Fruit fly (Drosophila melanogaster) whole organism, embryonic: Measurements from ENCODE around the gene CG4115.

ENCODE experiments used
- Atf-2 ChIP-seq: fragments of 200-800 bp; sonication (Bioruptor generic); optimal IDR thresholded peaks from 2 replicates; lab custom pipeline; 2016; ENCODE audit warnings: missing biosample characterization, missing genetic modification characterization
- Awh ChIP-seq: fragments of 200-800 bp; sonication (Bioruptor generic); IDR thresholded peaks from 2 replicates; pipeline ENCODE4, ENCODE4 v1.3.6; 2022; ENCODE audit warnings: missing biosample characterization, missing genetic modification characterization
- CG10321 ChIP-seq: fragments of 200-800 bp; sonication (Bioruptor generic); IDR thresholded peaks from 2 replicates; pipeline ENCODE4 v1.3.6; 2022; ENCODE audit warnings: missing biosample characterization, missing genetic modification characterization
- CG13775 ChIP-seq: fragments of 200-800 bp; sonication (Bioruptor generic); optimal IDR thresholded peaks from 3 replicates; lab custom pipeline; 2017; ENCODE audit warnings: missing biosample characterization, mild to moderate bottlenecking, missing genetic modification characterization
- CG14441 ChIP-seq: fragments of 200-800 bp; sonication (Bioruptor generic); IDR thresholded peaks from 2 replicates; pipeline ENCODE4 v1.3.6; 2022; ENCODE audit warnings: missing biosample characterization, missing genetic modification characterization
- CG14667 ChIP-seq: fragments of 200-800 bp; sonication (Bioruptor generic); IDR thresholded peaks from 2 replicates; pipeline ENCODE4 v1.3.6; 2022; ENCODE audit warnings: missing biosample characterization, missing genetic modification characterization
- CG16815 ChIP-seq: fragments of 200-800 bp; sonication (Bioruptor generic); optimal IDR thresholded peaks from 3 replicates; lab custom pipeline; 2017; ENCODE audit warnings: missing biosample characterization, mild to moderate bottlenecking, missing genetic modification characterization
- CG17328 ChIP-seq: fragments of 200-800 bp; sonication (Bioruptor generic); IDR thresholded peaks from 2 replicates; pipeline ENCODE4 v1.3.6; 2022; ENCODE audit warnings: missing biosample characterization, missing genetic modification characterization
- CG17568 ChIP-seq: fragments of 200-800 bp; sonication (Bioruptor generic); optimal IDR thresholded peaks from 2 replicates; lab custom pipeline; 2018; ENCODE audit warnings: missing biosample characterization, mild to moderate bottlenecking, missing genetic modification characterization, moderate library complexity
- CG18011 ChIP-seq: fragments of 200-800 bp; sonication (Bioruptor generic); optimal IDR thresholded peaks from 2 replicates; lab custom pipeline; 2017; ENCODE audit warnings: missing biosample characterization, missing genetic modification characterization, mild to moderate bottlenecking, moderate library complexity, missing genotype
- CG18262 ChIP-seq: fragments of 200-800 bp; optimal IDR thresholded peaks from 3 replicates; lab custom pipeline; 2019; ENCODE audit warnings: missing biosample characterization, mild to moderate bottlenecking, missing genetic modification characterization, moderate library complexity
- CG18764 ChIP-seq: fragments of 200-800 bp; sonication (Bioruptor generic); optimal IDR thresholded peaks from 3 replicates; lab custom pipeline; 2016; ENCODE audit warnings: missing biosample characterization, missing genetic modification characterization
- CG2678 ChIP-seq: fragments of 200-800 bp; sonication (Bioruptor generic); optimal IDR thresholded peaks from 3 replicates; lab custom pipeline; 2019; ENCODE audit warnings: missing biosample characterization, mild to moderate bottlenecking, missing genetic modification characterization, moderate library complexity
- CG32767 ChIP-seq: fragments of 200-800 bp; sonication (Bioruptor generic); IDR thresholded peaks from 2 replicates; pipeline ENCODE4 v1.3.6; 2022; ENCODE audit warnings: missing biosample characterization, missing genetic modification characterization
- CG33557 ChIP-seq: fragments of 200-800 bp; sonication (Bioruptor generic); optimal IDR thresholded peaks from 2 replicates; lab custom pipeline; 2019; ENCODE audit warnings: missing biosample characterization, mild to moderate bottlenecking, missing genetic modification characterization, moderate library complexity
- CG34376 ChIP-seq: fragments of 200-800 bp; sonication (Bioruptor generic); optimal IDR thresholded peaks from 2 replicates; lab custom pipeline; 2018; ENCODE audit warnings: missing biosample characterization, mild to moderate bottlenecking, missing genetic modification characterization
- CG3838 ChIP-seq: fragments of 200-800 bp; sonication (Bioruptor generic); optimal IDR thresholded peaks from 3 replicates; lab custom pipeline; 2016; ENCODE audit warnings: missing biosample characterization, missing genetic modification characterization
- CG6272 ChIP-seq: fragments of 200-800 bp; sonication (Bioruptor generic); IDR thresholded peaks from 2 replicates; pipeline ENCODE4 v1.3.6; 2022; ENCODE audit warnings: missing biosample characterization, missing genetic modification characterization
- CG7839 ChIP-seq: fragments of 200-800 bp; sonication (Bioruptor generic); optimal IDR thresholded peaks from 3 replicates; lab custom pipeline; 2018; ENCODE audit warnings: missing biosample characterization, mild to moderate bottlenecking, missing genetic modification characterization, moderate library complexity
- CG9609 ChIP-seq: fragments of 200-800 bp; sonication (Bioruptor generic); optimal IDR thresholded peaks from 3 replicates; lab custom pipeline; 2016; ENCODE audit warnings: missing biosample characterization, missing genetic modification characterization
- Dip3 ChIP-seq: fragments of 200-800 bp; sonication (Bioruptor generic); optimal IDR thresholded peaks from 3 replicates; lab custom pipeline; 2016; ENCODE audit warnings: missing biosample characterization, missing genetic modification characterization
- Eip74EF ChIP-seq, 2 experiments: fragments of 200-800 bp in 1 of 2; fragments of >200 bp in 1 of 2; sonication (Bioruptor generic) in 1 of 2; optimal IDR thresholded peaks; 2 replicates each; lab custom pipeline; 2017 to 2019; ENCODE audit warnings: missing biosample characterization in 2 of 2, missing genetic modification characterization in 2 of 2, mild to moderate bottlenecking in 1 of 2, moderate library complexity in 1 of 2
- HmgZ ChIP-seq: fragments of 200-800 bp; sonication (Bioruptor generic); optimal IDR thresholded peaks from 2 replicates; lab custom pipeline; 2018; ENCODE audit warnings: missing biosample characterization, mild to moderate bottlenecking, missing genetic modification characterization
- Hmr ChIP-seq: fragments of 200-800 bp; sonication (Bioruptor generic); optimal IDR thresholded peaks from 3 replicates; lab custom pipeline; 2017; ENCODE audit warnings: mild to moderate bottlenecking, missing biosample characterization, missing genetic modification reagents, missing genetic modification characterization
- Mes4 ChIP-seq: fragments of 200-800 bp; sonication (Bioruptor generic); optimal IDR thresholded peaks from 2 replicates; lab custom pipeline; 2016; ENCODE audit warnings: missing biosample characterization, missing genetic modification characterization
- NC2β ChIP-seq: fragments of 200-800 bp; sonication (Bioruptor generic); optimal IDR thresholded peaks from 2 replicates; lab custom pipeline; 2016; ENCODE audit warnings: missing biosample characterization, missing genetic modification characterization
- Neu2 ChIP-seq: fragments of 200-800 bp; sonication (Bioruptor generic); optimal IDR thresholded peaks from 3 replicates; lab custom pipeline; 2016; ENCODE audit warnings: missing biosample characterization, missing genetic modification characterization, borderline replicate concordance
- Sry-δ ChIP-seq: fragments of 200-800 bp; sonication (Bioruptor generic); optimal IDR thresholded peaks from 2 replicates; lab custom pipeline; 2016; ENCODE audit warnings: missing biosample characterization, missing genetic modification characterization
- TFAM ChIP-seq: fragments of 200-800 bp; sonication (Bioruptor generic); optimal IDR thresholded peaks from 2 replicates; lab custom pipeline; 2017; ENCODE audit warnings: missing biosample characterization, missing genetic modification characterization, inconsistent platforms
- Xbp1 ChIP-seq: fragments of 200-800 bp; sonication (Bioruptor generic); optimal IDR thresholded peaks from 3 replicates; lab custom pipeline; 2016; ENCODE audit warnings: missing biosample characterization, mild to moderate bottlenecking, missing genetic modification characterization
- ato ChIP-seq: fragments of 200-800 bp; sonication (Bioruptor generic); IDR thresholded peaks from 2 replicates; pipeline ENCODE4 v1.3.6; 2022; ENCODE audit warnings: missing biosample characterization, missing genetic modification characterization; ENCODE audit not compliant: partially characterized antibody
- bigmax ChIP-seq: fragments of 200-800 bp; sonication (Bioruptor generic); optimal IDR thresholded peaks from 2 replicates; lab custom pipeline; 2018; ENCODE audit warnings: missing biosample characterization, mild to moderate bottlenecking, missing genetic modification characterization
- cad ChIP-seq: fragments of >200 bp; optimal IDR thresholded peaks from 2 replicates; lab custom pipeline; 2017; ENCODE audit warnings: missing biosample characterization, missing genetic modification characterization
- cas ChIP-seq: fragments of 200-800 bp; sonication (Bioruptor generic); IDR thresholded peaks from 2 replicates; pipeline ENCODE4 v1.3.6; 2022; ENCODE audit warnings: missing biosample characterization, missing genetic modification characterization
- gce ChIP-seq: fragments of 200-800 bp; sonication (Bioruptor generic); IDR thresholded peaks from 3 replicates; pipeline ENCODE4 v1.3.6; 2022; ENCODE audit warnings: missing biosample characterization, missing genetic modification characterization
- gcm ChIP-seq: fragments of 200-800 bp; sonication (Bioruptor generic); optimal IDR thresholded peaks from 2 replicates; lab custom pipeline; 2019; ENCODE audit warnings: missing biosample characterization, mild to moderate bottlenecking, missing genetic modification characterization, moderate library complexity
- gem ChIP-seq: fragments of 200-800 bp; sonication (Bioruptor generic); optimal IDR thresholded peaks from 2 replicates; lab custom pipeline; 2019; ENCODE audit warnings: missing biosample characterization, mild to moderate bottlenecking, missing genetic modification characterization, moderate library complexity
- hbn ChIP-seq: fragments of 200-800 bp; sonication (Bioruptor generic); IDR thresholded peaks from 2 replicates; pipeline ENCODE4 v1.3.6; 2022; ENCODE audit warnings: missing biosample characterization, missing genetic modification characterization; ENCODE audit not compliant: partially characterized antibody
- hth ChIP-seq: fragments of >200 bp; optimal IDR thresholded peaks from 2 replicates; lab custom pipeline; 2017; ENCODE audit warnings: inconsistent platforms
- lilli ChIP-seq: fragments of 200-800 bp; sonication (Bioruptor generic); optimal IDR thresholded peaks from 3 replicates; lab custom pipeline; 2016; ENCODE audit warnings: missing biosample characterization, missing genetic modification characterization
- pros ChIP-seq: fragments of 200-800 bp; sonication (Bioruptor generic); optimal IDR thresholded peaks from 3 replicates; lab custom pipeline; 2019; ENCODE audit warnings: missing biosample characterization, mild to moderate bottlenecking, missing genetic modification characterization, moderate library complexity
- sisA ChIP-seq: fragments of 200-800 bp; sonication (Bioruptor generic); IDR thresholded peaks from 2 replicates; pipeline ENCODE4 v1.3.6; 2022; ENCODE audit warnings: missing biosample characterization, missing genetic modification characterization
- slbo ChIP-seq: fragments of 200-800 bp; sonication (Bioruptor generic); IDR thresholded peaks from 2 replicates; pipeline ENCODE4 v1.3.6; 2022; ENCODE audit warnings: missing biosample characterization, missing genetic modification characterization
- sr ChIP-seq: fragments of 200-800 bp; sonication (Bioruptor generic); IDR thresholded peaks from 3 replicates; pipeline ENCODE4 v1.3.6; 2022; ENCODE audit warnings: missing biosample characterization, missing genetic modification characterization
- ssp ChIP-seq: fragments of 200-800 bp; sonication (Bioruptor generic); IDR thresholded peaks from 2 replicates; pipeline ENCODE4 v1.3.6; 2022; ENCODE audit warnings: missing biosample characterization, missing genetic modification characterization
- tap ChIP-seq: fragments of 200-800 bp; optimal IDR thresholded peaks from 3 replicates; lab custom pipeline; 2019; ENCODE audit warnings: missing biosample characterization, mild to moderate bottlenecking, missing genetic modification characterization, moderate library complexity
- trem ChIP-seq: fragments of 200-800 bp; optimal IDR thresholded peaks from 3 replicates; lab custom pipeline; 2019; ENCODE audit warnings: missing biosample characterization, mild to moderate bottlenecking, missing genetic modification characterization, moderate library complexity
- wor ChIP-seq: fragments of 200-800 bp; sonication (Bioruptor generic); IDR thresholded peaks from 2 replicates; pipeline ENCODE4 v1.3.6; 2022; ENCODE audit warnings: missing biosample characterization, missing genetic modification characterization
- zfh2 ChIP-seq: fragments of 200-800 bp; sonication (Bioruptor generic); optimal IDR thresholded peaks from 2 replicates; lab custom pipeline; 2016; ENCODE audit warnings: missing biosample characterization, missing genetic modification characterization

Gene CG4115

dm6 chr3R:12406235-12407196 lies 46.7 kb downstream of the CG4115 start, which contains the start of gene CG5167 (continued):
- no peak for TF ChIP-seq Neu2 (GFP tag; lab: Kevin White, UChicago)
- no peak for TF ChIP-seq CG16815
- no peak for TF ChIP-seq CG32767
- no peak for TF ChIP-seq Atf-2 (GFP tag; lab: Kevin White, UChicago)
- TF ChIP-seq CG9609 (GFP tag; lab: Kevin White, UChicago) = no peak
- no peak for TF ChIP-seq pros (GFP tag; lab: Kevin White, UChicago)
- peak; percentile 35 for TF ChIP-seq Hmr (GFP tag; lab: Kevin White, UChicago)
- TF ChIP-seq CG18764 = no peak
- no peak; the same call in 1 of the 2 replicates for TF ChIP-seq slbo (GFP tag; lab: Robert Waterston, UW)
- peak; percentile 61 for TF ChIP-seq CG2678 (tag; lab: Kevin White, UChicago)
- no peak for TF ChIP-seq Awh (GFP tag; lab: Robert Waterston, UW)
- TF ChIP-seq ssp (GFP tag; lab: Robert Waterston, UW) = no peak
- TF ChIP-seq CG7839 (tag; lab: Kevin White, UChicago) = peak; percentile 39
- TF ChIP-seq CG34376 (GFP tag; lab: Kevin White, UChicago) = peak; percentile 76
- no peak for TF ChIP-seq CG6272
- TF ChIP-seq cas = no peak
- TF ChIP-seq CG10321 = no peak
- no peak for TF ChIP-seq CG14667
- no peak for TF ChIP-seq CG14441 (GFP tag; lab: Robert Waterston, UW)
- 0 out of 3 replicates have a peak, but pooled peaks have one; percentile 30 for TF ChIP-seq gce (GFP tag; lab: Robert Waterston, UW)
- TF ChIP-seq sr = no peak
- no peak for TF ChIP-seq sisA
- TF ChIP-seq CG3838 (GFP tag; lab: Kevin White, UChicago) = no peak
- TF ChIP-seq cad (GFP tag; lab: Kevin White, UChicago) = no peak
- peak; percentile 28 for TF ChIP-seq Xbp1 (GFP tag; lab: Kevin White, UChicago)
- TF ChIP-seq ato (GFP tag; lab: Robert Waterston, UW) = no peak
- no peak for TF ChIP-seq CG13775 (GFP tag; lab: Kevin White, UChicago)
- peak; percentile 19 for TF ChIP-seq CG33557 (GFP tag; lab: Kevin White, UChicago)
- peak; percentile 45 for TF ChIP-seq Sry-δ (GFP tag; lab: Kevin White, UChicago)
- no peak for TF ChIP-seq Mes4
- TF ChIP-seq CG18011 (GFP tag; lab: Kevin White, UChicago) = no peak
- no peak for TF ChIP-seq HmgZ (tag; lab: Kevin White, UChicago)
- no peak for TF ChIP-seq CG17568 (GFP tag; lab: Kevin White, UChicago)
- TF ChIP-seq gcm (GFP tag; lab: Kevin White, UChicago) = peak; percentile 19
- TF ChIP-seq CG17328 = peak; percentile 54
- TF ChIP-seq hbn (GFP tag; lab: Robert Waterston, UW) = 0 out of 2 replicates have a peak, but pooled peaks have one; percentile 17
- peak; percentile 78 for TF ChIP-seq gem (tag; lab: Kevin White, UChicago)
- peak; percentile 58 for TF ChIP-seq trem
- TF ChIP-seq Eip74EF (GFP tag; optimal IDR thresholded peaks at IDR 0.05; lab: Kevin White, UChicago) = no peak
- TF ChIP-seq tap (tag; lab: Kevin White, UChicago) = peak; percentile 60
- peak; percentile 7 for TF ChIP-seq Dip3
- TF ChIP-seq NC2β (GFP tag; lab: Kevin White, UChicago) = no peak
- TF ChIP-seq bigmax (GFP tag; lab: Kevin White, UChicago) = no peak
- TF ChIP-seq TFAM = no peak
- peak; percentile 58 for TF ChIP-seq CG18262 (tag; lab: Kevin White, UChicago)
- TF ChIP-seq hth = no peak
- no peak for TF ChIP-seq zfh2 (GFP tag; lab: Kevin White, UChicago)
- no peak for TF ChIP-seq wor (GFP tag; lab: Robert Waterston, UW)
- peak; percentile 45 for TF ChIP-seq lilli (GFP tag; lab: Kevin White, UChicago)
